Fruit fly (Drosophila melanogaster) S2 (cell line): ENCODE measurements around the gene Sptz.

Experiments
- CG8478 ChIP-seq: fragments of >200 bp; optimal IDR thresholded peaks from 2 replicates; lab custom pipeline; 2018
- CTCF ChIP-seq, 2 experiments: fragments of >200 bp; optimal IDR thresholded peaks; 2 replicates each; lab custom pipeline; 2018

DNA sequence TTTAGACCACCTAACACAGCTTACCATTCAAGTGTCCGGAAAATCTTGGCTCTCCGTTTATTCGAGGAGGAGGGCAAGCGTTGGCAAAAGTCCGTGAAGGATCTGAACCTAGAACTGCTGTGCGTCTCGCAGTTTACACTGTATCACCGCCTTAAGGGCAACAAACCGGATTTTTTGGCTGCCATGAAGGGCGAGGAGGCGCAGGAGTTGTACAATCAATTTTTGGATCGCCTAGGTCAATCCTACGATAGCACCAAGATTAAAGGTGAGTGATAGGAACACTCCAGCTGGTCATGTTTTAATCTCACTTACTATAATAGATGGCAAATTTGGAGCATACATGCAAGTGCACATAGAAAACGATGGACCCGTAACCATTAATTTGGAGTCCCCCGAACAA is 8.4 kb downstream of the Sptz start:
- no peak for TF ChIP-seq CG8478
- no peak for TF ChIP-seq CTCF (optimal IDR thresholded peaks at IDR 0.05; lab: Kevin White, UChicago)
